Worm (Caenorhabditis elegans) whole organism, L4 larva: Measurements from ENCODE around the gene clec-165.

Experiments
- F26F4.8 ChIP-seq: fragments of 200-800 bp; sonication (Bioruptor generic); conservative IDR thresholded peaks from 2 replicates; pipeline ENCODE4 v1.3.6; 2022; ENCODE audit warnings: missing genetic modification characterization, missing compliant biosample characterization
- R02D3.7 ChIP-seq: fragments of 150-350 bp; sonication (generic microtip); optimal IDR thresholded peaks from 3 replicates; lab custom pipeline; 2014; ENCODE audit warnings: missing biosample characterization, missing genetic modification characterization
- ZK546.5 ChIP-seq, 2 experiments: sonication (generic microtip); optimal IDR thresholded peaks; 2 replicates each; lab custom pipeline; 2017; ENCODE audit warnings: missing biosample characterization in 2 of 2, missing genetic modification characterization in 2 of 2
- ceh-32 ChIP-seq: sonication (generic microtip); optimal IDR thresholded peaks from 2 replicates; lab custom pipeline; 2016; ENCODE audit warnings: mild to moderate bottlenecking, missing genetic modification characterization, missing compliant biosample characterization; ENCODE audit not compliant: poor library complexity
- daf-16 ChIP-seq, 3 experiments: sonication (generic microtip); optimal IDR thresholded peaks; 2 replicates each; lab custom pipeline; 2016 to 2017; ENCODE audit warnings: missing genetic modification characterization in 3 of 3, missing genetic modification reagents in 3 of 3, mild to moderate bottlenecking in 2 of 3, missing compliant biosample characterization in 2 of 3, missing biosample characterization in 1 of 3, moderate library complexity in 1 of 3
- fos-1 ChIP-seq: fragments of 150-350 bp; optimal IDR thresholded peaks from 2 replicates; lab custom pipeline; 2014; ENCODE audit warnings: missing biosample characterization, missing genetic modification characterization
- lsy-2 ChIP-seq, 2 experiments: fragments of 150-350 bp in 1 of 2; sonication (generic microtip) in 1 of 2; optimal IDR thresholded peaks; 2 replicates each; lab custom pipeline; 2014 to 2017; ENCODE audit warnings: missing biosample characterization in 2 of 2, missing genetic modification characterization in 2 of 2
- mdl-1 ChIP-seq, 2 experiments: fragments of 150-350 bp in 1 of 2; sonication (generic microtip) in 1 of 2; optimal IDR thresholded peaks; 2 replicates each; lab custom pipeline; 2014 to 2017; ENCODE audit warnings: missing biosample characterization in 2 of 2, missing genetic modification characterization in 2 of 2
- nhr-10 ChIP-seq: fragments of 150-350 bp; optimal IDR thresholded peaks from 2 replicates; lab custom pipeline; 2014; ENCODE audit warnings: missing biosample characterization, missing genetic modification characterization
- nhr-28 ChIP-seq: fragments of 150-350 bp; optimal IDR thresholded peaks from 2 replicates; lab custom pipeline; 2014; ENCODE audit warnings: missing biosample characterization, missing genetic modification characterization
- pha-4 ChIP-seq, 2 experiments: fragments of 150-350 bp in 1 of 2; fragments of 200-800 bp in 1 of 2; sonication (Bioruptor generic) in 1 of 2; IDR thresholded peaks in 1 of 2; optimal IDR thresholded peaks in 1 of 2; 2 replicates each; pipeline versions ENCODE4 v1.3.6 to Lab custom; 2014 to 2022; ENCODE audit warnings: missing genetic modification characterization in 2 of 2, missing genetic modification reagents in 2 of 2, missing biosample characterization in 1 of 2, missing compliant biosample characterization in 1 of 2
- unc-39 ChIP-seq: sonication (generic microtip); optimal IDR thresholded peaks from 2 replicates; lab custom pipeline; 2017; ENCODE audit warnings: missing biosample characterization, missing genetic modification characterization
- ztf-11 ChIP-seq: fragments of 150-350 bp; optimal IDR thresholded peaks from 2 replicates; lab custom pipeline; 2014; ENCODE audit warnings: missing biosample characterization, missing genetic modification characterization

DNA sequence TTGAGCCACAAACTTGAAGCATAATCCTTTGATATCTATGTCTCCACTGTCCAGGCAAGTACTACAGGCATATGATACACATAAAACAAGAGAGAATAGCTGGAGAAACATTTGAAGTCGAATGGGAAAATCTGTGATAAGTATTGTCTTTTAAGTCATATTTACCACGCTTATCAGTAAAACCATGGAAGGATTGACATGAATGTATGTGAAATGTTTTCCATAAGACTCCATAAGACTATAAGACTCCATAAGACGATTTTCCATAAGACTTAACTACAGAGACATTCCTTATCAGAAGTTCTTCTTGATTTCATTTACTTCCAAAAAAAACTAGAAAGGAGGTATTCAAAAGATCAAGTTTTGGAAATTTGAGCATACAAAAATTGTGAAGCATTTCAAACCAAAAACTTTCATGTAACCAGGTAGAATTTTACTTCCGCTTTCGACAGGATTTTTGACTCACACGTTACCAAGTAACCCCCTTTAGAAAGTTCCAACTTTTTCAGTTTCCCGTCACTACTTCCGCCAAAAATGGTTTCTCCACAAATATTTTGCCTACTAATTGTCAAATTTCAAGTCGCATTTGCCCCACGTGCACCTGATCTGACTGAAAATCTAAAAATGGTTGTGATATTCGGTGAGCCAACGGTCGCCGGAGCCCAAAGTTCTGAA is at the start of gene clec-165, which contains the start of gene F38A1.11:
- TF ChIP-seq ztf-11 (tag; lab: Kevin White, UChicago) = no peak
- no peak for TF ChIP-seq daf-16 (GFP tag; optimal IDR thresholded peaks at IDR 0.05; lab: Kevin White, UChicago)
- peak; percentile 34 for TF ChIP-seq daf-16 (tag; optimal IDR thresholded peaks at IDR 0.05; lab: Kevin White, UChicago)
- TF ChIP-seq lsy-2 (tag; optimal IDR thresholded peaks at IDR 0.05; lab: Kevin White, UChicago) = no peak
- no peak for TF ChIP-seq F26F4.8 (GFP tag; lab: Robert Waterston, UW)
- no peak for TF ChIP-seq mdl-1 (tag; optimal IDR thresholded peaks at IDR 0.05; lab: Kevin White, UChicago)
- no peak for TF ChIP-seq R02D3.7
- TF ChIP-seq nhr-28 (tag; lab: Kevin White, UChicago) = peak; percentile 27
- no peak for TF ChIP-seq ZK546.5 (tag; optimal IDR thresholded peaks at IDR 0.05; lab: Kevin White, UChicago)
- no peak for TF ChIP-seq nhr-10 (tag; lab: Kevin White, UChicago)
- TF ChIP-seq pha-4 (GFP tag; IDR thresholded peaks at IDR 0.05; lab: Robert Waterston, UW) = no peak
- TF ChIP-seq pha-4 (tag; optimal IDR thresholded peaks at IDR 0.05; lab: Kevin White, UChicago) = no peak
- TF ChIP-seq unc-39 (tag; lab: Kevin White, UChicago) = no peak
- TF ChIP-seq ceh-32 (tag; lab: Kevin White, UChicago) = no peak
- TF ChIP-seq fos-1 (tag; lab: Kevin White, UChicago) = no peak
